Worm (Caenorhabditis elegans) whole organism, late embryonic: ENCODE data around the gene R102.10.

ENCODE experiments used
- K02D7.2 ChIP-seq: sonication (generic microtip); optimal IDR thresholded peaks from 2 replicates; lab custom pipeline; 2017; ENCODE audit warnings: mild to moderate bottlenecking, missing genetic modification characterization, missing compliant biosample characterization
- T23F11.4 ChIP-seq: fragments of 200-800 bp; sonication (Bioruptor generic); optimal IDR thresholded peaks from 2 replicates; lab custom pipeline; 2018; ENCODE audit warnings: mild to moderate bottlenecking, missing genetic modification characterization, missing compliant biosample characterization
- Y22D7AL.16 ChIP-seq: sonication (generic microtip); optimal IDR thresholded peaks from 2 replicates; lab custom pipeline; 2016; ENCODE audit warnings: missing genetic modification characterization, missing compliant biosample characterization
- ceh-18 ChIP-seq: sonication (generic microtip); optimal IDR thresholded peaks from 2 replicates; lab custom pipeline; 2016; ENCODE audit warnings: missing genetic modification characterization, missing compliant biosample characterization
- ceh-19 ChIP-seq: fragments of 200-800 bp; sonication (Bioruptor generic); optimal IDR thresholded peaks from 2 replicates; lab custom pipeline; 2018; ENCODE audit warnings: mild to moderate bottlenecking, missing genetic modification characterization, missing compliant biosample characterization
- ceh-2 ChIP-seq: sonication (generic microtip); optimal IDR thresholded peaks from 2 replicates; lab custom pipeline; 2016; ENCODE audit warnings: missing genotype, missing genetic modification characterization, missing compliant biosample characterization
- ceh-22 ChIP-seq: sonication (generic microtip); optimal IDR thresholded peaks from 2 replicates; lab custom pipeline; 2017; ENCODE audit warnings: missing biosample characterization, missing genetic modification characterization
- ceh-24 ChIP-seq: sonication (generic microtip); optimal IDR thresholded peaks from 2 replicates; lab custom pipeline; 2016; ENCODE audit warnings: mild to moderate bottlenecking, missing genetic modification characterization, missing compliant biosample characterization
- ceh-30 ChIP-seq: fragments of 150-350 bp; optimal IDR thresholded peaks from 2 replicates; lab custom pipeline; 2014; ENCODE audit warnings: missing biosample characterization, missing genetic modification characterization
- ceh-34 ChIP-seq: sonication (generic microtip); optimal IDR thresholded peaks from 2 replicates; lab custom pipeline; 2016; ENCODE audit warnings: mild to moderate bottlenecking, missing genetic modification characterization, missing compliant biosample characterization
- ceh-6 ChIP-seq: fragments of 200-800 bp; sonication (Bioruptor generic); optimal IDR thresholded peaks from 2 replicates; lab custom pipeline; 2018; ENCODE audit warnings: mild to moderate bottlenecking, missing genetic modification characterization, missing compliant biosample characterization
- dmd-4 ChIP-seq: sonication (generic microtip); optimal IDR thresholded peaks from 2 replicates; lab custom pipeline; 2016; ENCODE audit warnings: borderline replicate concordance, missing genetic modification characterization, missing compliant biosample characterization
- elt-2 ChIP-seq: sonication (generic microtip); optimal IDR thresholded peaks from 2 replicates; lab custom pipeline; 2016; ENCODE audit warnings: missing genetic modification reagents, missing genetic modification characterization, missing compliant biosample characterization
- elt-4 ChIP-seq: sonication (generic microtip); optimal IDR thresholded peaks from 2 replicates; lab custom pipeline; 2016; ENCODE audit warnings: missing genetic modification characterization, missing compliant biosample characterization
- fax-1 ChIP-seq: sonication (generic microtip); optimal IDR thresholded peaks from 2 replicates; lab custom pipeline; 2016; ENCODE audit warnings: missing genotype, missing genetic modification characterization, missing compliant biosample characterization
- hlh-30 ChIP-seq: sonication (generic microtip); optimal IDR thresholded peaks from 2 replicates; lab custom pipeline; 2017; ENCODE audit warnings: antibody characterized with exemption, missing genetic modification characterization, missing compliant biosample characterization; ENCODE audit not compliant: insufficient read depth
- lim-6 ChIP-seq: sonication (generic microtip); optimal IDR thresholded peaks from 2 replicates; lab custom pipeline; 2016; ENCODE audit warnings: missing genetic modification characterization, missing compliant biosample characterization
- lin-11 ChIP-seq: fragments of 200-800 bp; sonication (Bioruptor generic); optimal IDR thresholded peaks from 2 replicates; lab custom pipeline; 2018; ENCODE audit warnings: mild to moderate bottlenecking, missing genetic modification characterization, missing compliant biosample characterization
- madf-2 ChIP-seq: sonication (generic microtip); optimal IDR thresholded peaks from 2 replicates; lab custom pipeline; 2017; ENCODE audit warnings: missing genetic modification characterization, missing compliant biosample characterization
- mec-3 ChIP-seq: sonication (generic microtip); optimal IDR thresholded peaks from 2 replicates; lab custom pipeline; 2016; ENCODE audit warnings: borderline replicate concordance, missing genetic modification characterization, missing compliant biosample characterization
- nfya-1 ChIP-seq: sonication (generic microtip); optimal IDR thresholded peaks from 2 replicates; lab custom pipeline; 2017; ENCODE audit warnings: missing genetic modification characterization, mild to moderate bottlenecking, missing compliant biosample characterization, antibody characterized with exemption, moderate library complexity
- nhr-232 ChIP-seq: sonication (generic microtip); optimal IDR thresholded peaks from 2 replicates; lab custom pipeline; 2016; ENCODE audit warnings: missing genetic modification characterization, missing compliant biosample characterization
- odd-2 ChIP-seq: sonication (generic microtip); optimal IDR thresholded peaks from 2 replicates; lab custom pipeline; 2017; ENCODE audit warnings: antibody characterized with exemption, mild to moderate bottlenecking, missing genetic modification characterization, missing compliant biosample characterization
- pag-3 ChIP-seq: sonication (generic microtip); optimal IDR thresholded peaks from 2 replicates; lab custom pipeline; 2016; ENCODE audit warnings: missing compliant biosample characterization, missing genetic modification characterization, borderline replicate concordance
- pat-9 ChIP-seq: fragments of 200-800 bp; sonication (Bioruptor generic); optimal IDR thresholded peaks from 2 replicates; lab custom pipeline; 2018; ENCODE audit warnings: mild to moderate bottlenecking, missing genetic modification characterization, moderate library complexity, missing compliant biosample characterization
- pha-2 ChIP-seq: sonication (generic microtip); optimal IDR thresholded peaks from 2 replicates; lab custom pipeline; 2017; ENCODE audit warnings: mild to moderate bottlenecking, missing genetic modification characterization, missing compliant biosample characterization
- pqm-1 ChIP-seq: sonication (generic microtip); optimal IDR thresholded peaks from 2 replicates; lab custom pipeline; 2016; ENCODE audit warnings: missing genetic modification characterization, missing compliant biosample characterization
- pros-1 ChIP-seq: fragments of 150-350 bp; optimal IDR thresholded peaks from 2 replicates; lab custom pipeline; 2014; ENCODE audit warnings: missing biosample characterization, missing genetic modification reagents, missing genetic modification characterization
- sdc-2 ChIP-seq: sonication (generic microtip); optimal IDR thresholded peaks from 2 replicates; lab custom pipeline; 2016; ENCODE audit warnings: missing genotype, missing genetic modification characterization, missing compliant biosample characterization
- ttx-3 ChIP-seq: sonication (generic microtip); optimal IDR thresholded peaks from 2 replicates; lab custom pipeline; 2016; ENCODE audit warnings: missing genetic modification reagents, missing genetic modification characterization, missing compliant biosample characterization
- unc-3 ChIP-seq, 2 experiments: fragments of 200-800 bp in 1 of 2; sonication (Bioruptor generic) in 1 of 2; sonication (generic microtip) in 1 of 2; conservative IDR thresholded peaks in 1 of 2; optimal IDR thresholded peaks in 1 of 2; 2 replicates each; pipeline versions ENCODE4 v1.3.6 to Lab custom; 2016 to 2022; ENCODE audit warnings: missing compliant biosample characterization in 2 of 2, missing genetic modification characterization in 2 of 2, missing genetic modification reagents in 1 of 2
- unc-42 ChIP-seq: sonication (generic microtip); optimal IDR thresholded peaks from 2 replicates; lab custom pipeline; 2016; ENCODE audit warnings: missing genotype, missing genetic modification characterization, missing compliant biosample characterization
- unc-55 ChIP-seq: sonication (generic microtip); optimal IDR thresholded peaks from 2 replicates; lab custom pipeline; 2017; ENCODE audit warnings: missing biosample characterization, missing genetic modification reagents, missing genetic modification characterization
- unc-86 ChIP-seq: sonication (generic microtip); optimal IDR thresholded peaks from 2 replicates; lab custom pipeline; 2016; ENCODE audit warnings: missing genetic modification characterization, missing compliant biosample characterization
- zip-5 ChIP-seq: sonication (generic microtip); optimal IDR thresholded peaks from 2 replicates; lab custom pipeline; 2016; ENCODE audit warnings: missing genetic modification characterization, missing compliant biosample characterization

R102.10 gene

ce11 chrIV:10699000-10699399, 6.3 kb upstream of the R102.10 start:
- TF ChIP-seq T23F11.4 (GFP tag; lab: Kevin White, UChicago) (no peak), Y22D7AL.16 (no peak), unc-42 (tag; lab: Kevin White, UChicago) (no peak), pros-1 (tag; lab: Kevin White, UChicago) (no peak), ceh-34 (tag; lab: Kevin White, UChicago) (no peak), odd-2 (tag; lab: Kevin White, UChicago) (no peak), ttx-3 (no peak), ceh-22 (tag; lab: Kevin White, UChicago) (no peak), K02D7.2 (tag; lab: Kevin White, UChicago) (no peak), nhr-232 (no peak), sdc-2 (tag; lab: Kevin White, UChicago) (no peak)
- TF ChIP-seq, all 69 proteins: peak for 0

DNA sequence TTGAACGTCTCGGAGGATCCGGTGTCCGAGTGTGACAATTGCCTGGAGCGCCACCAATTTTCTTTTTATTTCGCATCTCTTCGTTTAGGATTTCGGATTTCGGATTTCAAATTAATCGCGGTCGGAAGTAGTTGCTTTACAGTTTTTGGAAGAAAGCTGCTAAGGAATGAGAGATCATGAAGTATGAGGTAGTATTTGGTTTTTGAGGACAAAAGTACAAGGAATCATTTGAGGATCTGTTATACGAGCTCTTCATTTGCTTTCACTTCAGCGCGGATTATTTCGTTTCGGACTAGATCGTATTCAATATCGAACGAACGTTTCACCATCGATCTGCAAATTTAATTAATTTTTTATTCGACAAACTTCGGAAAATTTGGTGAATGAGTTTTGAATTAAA, 5.6 kb upstream of the R102.10 start, which contains the start of gene R102.11:
TSS of gene R102.11 (minus strand) at position 101 of the 400 bp plus-strand sequence.
- TF ChIP-seq pqm-1 (tag; lab: Kevin White, UChicago): no peak
- TF ChIP-seq ceh-18: no peak
- no peak for TF ChIP-seq ceh-2
- TF ChIP-seq pros-1 (tag; lab: Kevin White, UChicago): no peak
- TF ChIP-seq nfya-1 (tag; lab: Kevin White, UChicago): no peak
- no peak for TF ChIP-seq ceh-24
- TF ChIP-seq sdc-2 (tag; lab: Kevin White, UChicago): no peak
- no peak for TF ChIP-seq lim-6 (tag; lab: Kevin White, UChicago)
- no peak for TF ChIP-seq dmd-4 (tag; lab: Kevin White, UChicago)
- no peak for TF ChIP-seq lin-11
- TF ChIP-seq pat-9 (tag; lab: Kevin White, UChicago): no peak
- TF ChIP-seq pag-3 (tag; lab: Kevin White, UChicago): no peak

DNA sequence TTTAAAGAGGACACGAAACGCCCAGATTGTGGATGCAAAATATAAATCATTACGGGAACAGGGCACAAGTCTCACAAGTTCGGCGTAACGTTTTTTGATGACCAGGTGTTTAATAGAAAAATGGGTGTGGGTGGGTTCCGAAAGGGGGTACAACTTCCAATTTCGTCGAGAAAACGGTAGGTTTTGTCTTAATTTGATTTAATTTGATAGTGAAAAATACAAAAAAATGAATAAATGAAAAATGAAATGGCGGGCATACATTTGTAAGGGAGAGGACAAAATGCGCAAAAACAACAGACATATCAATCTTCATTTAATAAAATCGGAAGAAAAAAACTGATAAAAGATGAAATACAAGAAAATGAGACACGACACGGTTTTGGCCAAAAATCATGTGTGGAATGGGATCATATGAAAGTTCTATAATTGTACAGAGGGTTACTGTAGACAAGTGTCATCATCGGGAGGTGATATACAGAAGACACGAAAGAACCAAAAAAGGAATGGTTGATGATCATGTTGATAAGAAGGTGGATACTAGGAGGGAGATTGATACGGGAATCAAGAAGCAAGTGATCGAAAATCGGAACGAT, 3.3 kb upstream of the R102.10 start:
- TF ChIP-seq zip-5 (tag; lab: Kevin White, UChicago): no peak

- TF ChIP-seq unc-55 (no peak), unc-86 (tag; lab: Kevin White, UChicago) (no peak), madf-2 (tag; lab: Kevin White, UChicago) (no peak), fax-1 (tag; lab: Kevin White, UChicago) (no peak), ceh-6 (GFP tag; lab: Kevin White, UChicago) (no peak), mec-3 (no peak), ceh-22 (tag; lab: Kevin White, UChicago) (no peak), unc-42 (tag; lab: Kevin White, UChicago) (no peak), zip-5 (tag; lab: Kevin White, UChicago) (no peak), ceh-18 (no peak), ceh-19 (GFP tag; lab: Kevin White, UChicago) (no peak), elt-2 (tag; lab: Kevin White, UChicago) (no peak), pha-2 (tag; lab: Kevin White, UChicago) (no peak), unc-3 (GFP tag; conservative IDR thresholded peaks at IDR 0.05; lab: Robert Waterston, UW) (no peak), unc-3 (tag; optimal IDR thresholded peaks at IDR 0.05; lab: Kevin White, UChicago) (no peak), hlh-30 (tag; lab: Kevin White, UChicago) (no peak), elt-4 (tag; lab: Kevin White, UChicago) (no peak), odd-2 (tag; lab: Kevin White, UChicago) (no peak), ceh-30 (tag; lab: Kevin White, UChicago) (no peak), sdc-2 (tag; lab: Kevin White, UChicago) (no peak)
- TF ChIP-seq, all 69 proteins: peak for 0
Measured at ce11 chrIV:10706090-10706489, 814 bp downstream of the R102.10 start, which contains the start of gene R102.6. R102.6 (minus strand) TSS chrIV:10706190.
